Worm (Caenorhabditis elegans): Measurements from ENCODE around the gene del-5.

del-5 gene

ce11 chrX:10979186-10979585, 28.8 kb downstream of the del-5 start, which contains the start of gene pxn-2:
pxn-2 (minus strand) TSS chrX:10979286.
- TF ChIP-seq pros-1 (tag; optimal IDR thresholded peaks at IDR 0.05), result no peak
- TF ChIP-seq ceh-9 (tag; optimal IDR thresholded peaks at IDR 0.05), result no peak
- TF ChIP-seq pha-4 (tag; optimal IDR thresholded peaks at IDR 0.05), result no peak
- no peak for TF ChIP-seq tbx-2 (tag; optimal IDR thresholded peaks at IDR 0.05)
- TF ChIP-seq C38D4.7 (GFP tag; optimal IDR thresholded peaks at IDR 0.05), result no peak
- TF ChIP-seq fax-1 (tag; optimal IDR thresholded peaks at IDR 0.05), result no peak
- no peak for TF ChIP-seq hlh-30 (tag; optimal IDR thresholded peaks at IDR 0.05; ENCODE audit: insufficient read depth)
- TF ChIP-seq pax-1 (tag; optimal IDR thresholded peaks at IDR 0.05), result no peak
- TF ChIP-seq lin-11 (tag; optimal IDR thresholded peaks at IDR 0.05), result no peak
- no peak for TF ChIP-seq sox-2 (GFP tag; IDR thresholded peaks at IDR 0.05)
- TF ChIP-seq dmd-4 (tag; optimal IDR thresholded peaks at IDR 0.05; ENCODE audit: borderline replicate concordance), result no peak

ce11 chrX:10976447-10977196, 31.4 kb downstream of the del-5 start:
- TF ChIP-seq T23F11.4 (GFP tag; optimal IDR thresholded peaks at IDR 0.05) (no peak), odd-2 (tag; optimal IDR thresholded peaks at IDR 0.05) (no peak), hlh-30 (tag; optimal IDR thresholded peaks at IDR 0.05; ENCODE audit: insufficient read depth) (no peak), ceh-18 (tag; optimal IDR thresholded peaks at IDR 0.05) (no peak), dmd-4 (tag; optimal IDR thresholded peaks at IDR 0.05; ENCODE audit: borderline replicate concordance) (no peak), syd-9 (tag; optimal IDR thresholded peaks at IDR 0.05) (no peak), ceh-19 (GFP tag; optimal IDR thresholded peaks at IDR 0.05) (no peak), ama-1 (optimal IDR thresholded peaks at IDR 0.05) (no peak), tbx-2 (tag; optimal IDR thresholded peaks at IDR 0.05) (no peak), ceh-14 (tag; optimal IDR thresholded peaks at IDR 0.05) (no peak), ceh-6 (GFP tag; optimal IDR thresholded peaks at IDR 0.05) (no peak), nhr-232 (tag; optimal IDR thresholded peaks at IDR 0.05) (no peak), K02D7.2 (tag; optimal IDR thresholded peaks at IDR 0.05) (no peak), pros-1 (tag; optimal IDR thresholded peaks at IDR 0.05) (no peak), pha-4 (tag; optimal IDR thresholded peaks at IDR 0.05) (no peak), lim-6 (tag; optimal IDR thresholded peaks at IDR 0.05) (no peak), ttx-3 (tag; optimal IDR thresholded peaks at IDR 0.05) (no peak), ahr-1 (tag; optimal IDR thresholded peaks at IDR 0.05) (no peak)

- TF ChIP-seq ceh-2 (tag; optimal IDR thresholded peaks at IDR 0.05), result no peak
- no peak for TF ChIP-seq zip-5 (tag; optimal IDR thresholded peaks at IDR 0.05)
- no peak for TF ChIP-seq hlh-13 (GFP tag; optimal IDR thresholded peaks at IDR 0.05)
Observed at ce11 chrX:10971118-10971517, 36.9 kb downstream of the del-5 start.

- TF ChIP-seq syd-9 (tag; optimal IDR thresholded peaks at IDR 0.05), result no peak
- TF ChIP-seq ceh-48 (tag; optimal IDR thresholded peaks at IDR 0.05), result no peak
- TF ChIP-seq lin-11 (tag; optimal IDR thresholded peaks at IDR 0.05), result no peak
- no peak for TF ChIP-seq sox-4 (tag; optimal IDR thresholded peaks at IDR 0.05)
- no peak for TF ChIP-seq ahr-1 (tag; optimal IDR thresholded peaks at IDR 0.05)
- TF ChIP-seq npax-4 (tag; optimal IDR thresholded peaks at IDR 0.05), result no peak
- TF ChIP-seq fkh-6 (tag; optimal IDR thresholded peaks at IDR 0.05), result no peak
- no peak for TF ChIP-seq ceh-45 (GFP tag; IDR thresholded peaks at IDR 0.05)
- TF ChIP-seq hlh-30 (tag; optimal IDR thresholded peaks at IDR 0.05; ENCODE audit: insufficient read depth), result no peak
- TF ChIP-seq unc-42 (tag; optimal IDR thresholded peaks at IDR 0.05), result no peak
- no peak for TF ChIP-seq ceh-30 (tag; optimal IDR thresholded peaks at IDR 0.05)
- no peak for TF ChIP-seq lim-6 (tag; optimal IDR thresholded peaks at IDR 0.05)
- TF ChIP-seq ceh-2 (tag; optimal IDR thresholded peaks at IDR 0.05), result no peak
Observed at ce11 chrX:10970629-10971028, 37.4 kb downstream of the del-5 start, which contains the start of gene K09C8.8. K09C8.8 (plus strand) TSS chrX:10970929.

Measured in whole organism, late embryonic.